Worm (Caenorhabditis elegans): Measurements from ENCODE around the gene cyk-3.

The cyk-3 gene

DNA sequence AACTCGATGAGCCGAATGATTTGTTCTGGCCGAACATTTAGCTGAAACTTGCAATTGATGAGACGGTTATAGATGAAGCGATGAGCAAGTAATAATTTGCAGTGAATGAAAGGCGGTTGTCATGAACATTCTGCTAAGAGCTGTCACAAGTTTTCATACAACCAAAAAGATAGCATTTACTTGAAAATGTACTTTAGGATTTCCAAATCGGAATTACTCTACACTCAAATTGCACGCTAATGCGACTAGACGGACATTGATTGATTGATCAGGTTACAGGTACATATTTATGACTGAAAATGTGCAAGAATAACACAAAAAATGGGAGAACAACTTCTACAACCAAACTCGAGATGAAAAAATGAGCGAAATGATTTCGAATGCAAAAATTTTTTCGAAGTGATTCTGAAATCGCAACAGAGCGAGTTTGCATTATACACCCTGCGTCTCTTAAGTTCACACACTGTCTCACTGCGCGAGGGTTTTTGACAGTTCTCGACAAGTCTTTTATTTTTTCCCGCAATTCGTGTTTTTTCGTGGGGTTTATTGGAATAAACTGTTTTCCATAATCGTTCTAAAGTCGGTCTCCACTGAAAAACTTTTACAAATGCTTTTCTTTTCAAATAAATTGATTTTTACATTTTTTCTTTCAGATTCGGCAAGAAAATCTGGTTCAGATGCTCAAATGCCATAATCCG is at the start of gene cyk-3, which contains the start of gene npp-10:
Gene cyk-3, plus strand, starts transcription at position 648 of the 698 bp plus-strand sequence.
Gene npp-10, minus strand, starts transcription at position 51 of the 698 bp plus-strand sequence.
- TF ChIP-seq tbx-11 (GFP tag; IDR thresholded peaks at IDR 0.05), result 0 out of 2 replicates have a peak, but pooled peaks have one; percentile 35
- TF ChIP-seq hmg-4 (GFP tag; optimal IDR thresholded peaks at IDR 0.05), result no peak
- no peak for TF ChIP-seq flt-1 (GFP tag; IDR thresholded peaks at IDR 0.05)
- no peak for TF ChIP-seq tbx-37 (GFP tag; conservative IDR thresholded peaks at IDR 0.05)
- TF ChIP-seq ceh-13 (GFP tag; optimal IDR thresholded peaks at IDR 0.05), result no peak
- no peak for TF ChIP-seq F13C5.2 (tag; optimal IDR thresholded peaks at IDR 0.05)
- TF ChIP-seq hmbx-1 (tag; optimal IDR thresholded peaks at IDR 0.05), result no peak

DNA sequence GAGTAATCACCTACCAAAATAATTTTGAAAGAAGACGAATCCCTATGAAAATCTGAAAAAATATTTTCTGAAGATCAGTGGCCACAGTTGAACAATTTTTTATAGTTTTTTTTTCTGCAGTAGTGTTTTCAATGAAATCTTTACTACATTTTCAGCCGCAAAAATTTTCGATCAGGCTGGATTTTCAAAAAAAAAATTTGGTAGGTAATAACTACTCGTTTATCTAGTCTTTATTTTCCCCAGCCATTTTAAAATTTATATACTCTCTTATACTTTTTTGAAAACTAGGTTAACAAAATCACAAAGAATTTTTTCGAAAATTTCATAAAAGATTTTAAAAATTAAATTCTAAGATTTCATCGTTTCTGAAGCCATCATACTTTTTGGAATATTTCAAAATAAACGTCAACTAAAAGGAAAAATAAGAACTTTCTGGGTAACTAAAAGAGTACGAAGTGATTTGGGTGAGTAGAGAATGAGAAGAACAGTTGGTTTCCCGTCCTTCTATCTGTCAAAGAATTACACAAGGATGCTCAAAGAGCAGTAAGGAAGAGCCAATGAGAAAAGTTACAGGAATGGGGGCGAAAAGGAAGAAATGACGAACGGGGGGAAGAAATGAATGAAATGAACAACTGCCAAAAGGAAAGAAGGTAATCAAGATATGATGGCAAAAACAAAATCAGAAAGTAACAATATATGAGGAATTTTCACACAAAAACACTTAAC is 44.8 kb upstream of the cyk-3 start, which contains the start of gene mlp-1:
Gene mlp-1, minus strand, starts transcription at position 51 of the 726 bp plus-strand sequence.
- TF ChIP-seq sea-1 (GFP tag; conservative IDR thresholded peaks at IDR 0.05) (no peak), hmg-4 (GFP tag; optimal IDR thresholded peaks at IDR 0.05) (no peak), F13C5.2 (tag; optimal IDR thresholded peaks at IDR 0.05) (no peak), ama-1 (optimal IDR thresholded peaks at IDR 0.05) (no peak), hmbx-1 (tag; optimal IDR thresholded peaks at IDR 0.05) (no peak), ets-7 (tag; optimal IDR thresholded peaks at IDR 0.05) (no peak), tra-4 (tag; optimal IDR thresholded peaks at IDR 0.05) (no peak), ceh-36 (tag; optimal IDR thresholded peaks at IDR 0.05) (no peak), ceh-13 (GFP tag; optimal IDR thresholded peaks at IDR 0.05) (no peak), tbx-11 (GFP tag; IDR thresholded peaks at IDR 0.05) (no peak), hnd-1 (tag; optimal IDR thresholded peaks at IDR 0.05) (no peak), tbx-37 (GFP tag; conservative IDR thresholded peaks at IDR 0.05) (no peak), B0310.2 (tag; optimal IDR thresholded peaks at IDR 0.05) (no peak), flt-1 (GFP tag; IDR thresholded peaks at IDR 0.05) (no peak), aly-1 (tag; optimal IDR thresholded peaks at IDR 0.05) (no peak), scrt-1 (GFP tag; IDR thresholded peaks at IDR 0.05) (no peak), pes-1 (GFP tag; IDR thresholded peaks at IDR 0.05) (no peak)

DNA sequence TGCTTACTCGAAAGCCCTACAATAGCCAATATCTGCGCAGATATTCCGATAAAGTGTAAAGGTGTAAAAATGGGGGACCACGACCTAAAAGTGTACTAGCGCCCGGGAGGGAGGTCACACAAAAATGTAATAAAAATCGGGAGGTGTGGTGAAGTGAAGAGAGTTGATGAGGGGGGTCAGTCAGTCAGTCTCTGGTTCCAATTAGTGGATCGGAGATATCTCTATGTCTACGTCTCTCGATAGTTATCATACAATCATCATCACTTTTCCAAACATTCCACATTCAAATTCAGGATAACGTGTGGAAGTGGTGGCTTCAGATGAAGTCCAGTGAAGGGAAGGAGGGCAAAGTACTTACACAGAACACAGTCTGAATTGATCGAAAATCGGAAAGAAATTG is 43.9 kb upstream of the cyk-3 start:
- TF ChIP-seq ceh-13 (GFP tag; optimal IDR thresholded peaks at IDR 0.05) (no peak), tbx-37 (GFP tag; conservative IDR thresholded peaks at IDR 0.05) (no peak), flt-1 (GFP tag; IDR thresholded peaks at IDR 0.05) (no peak), ets-7 (tag; optimal IDR thresholded peaks at IDR 0.05) (no peak), sea-1 (GFP tag; conservative IDR thresholded peaks at IDR 0.05) (no peak)

DNA sequence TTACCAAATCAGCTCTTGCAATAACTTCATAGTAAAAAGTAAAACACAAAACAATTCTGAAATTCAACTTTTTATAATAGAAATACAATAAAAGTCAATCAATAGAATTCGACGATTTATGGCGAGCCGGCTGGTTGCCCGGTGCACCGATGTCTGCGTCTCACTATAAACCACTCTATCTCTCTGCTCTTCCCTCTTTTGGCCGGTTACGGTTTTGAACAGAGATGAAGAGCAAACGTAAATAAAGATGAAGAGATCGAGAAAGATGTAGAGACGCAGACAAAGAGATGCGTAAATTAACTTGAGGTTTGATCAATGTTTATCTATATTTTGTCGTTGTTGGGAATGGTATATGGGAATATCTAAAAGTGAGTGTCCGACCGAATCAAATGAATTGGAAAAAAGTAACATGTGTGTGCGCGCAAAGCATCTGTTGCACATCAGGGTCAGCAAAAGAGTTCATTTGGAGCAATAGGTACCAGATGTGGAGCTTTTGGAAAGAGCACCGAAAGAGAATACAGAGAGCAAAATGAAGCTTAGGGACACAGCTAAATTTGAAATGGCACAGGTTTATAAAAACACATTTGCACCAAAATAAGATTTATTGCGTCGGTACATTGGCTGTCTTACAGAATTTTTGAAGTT is 39.6 kb upstream of the cyk-3 start:
- TF ChIP-seq hmbx-1 (tag; optimal IDR thresholded peaks at IDR 0.05) (no peak), hmg-4 (GFP tag; optimal IDR thresholded peaks at IDR 0.05) (peak; percentile 18), tra-4 (tag; optimal IDR thresholded peaks at IDR 0.05) (no peak), hnd-1 (tag; optimal IDR thresholded peaks at IDR 0.05) (no peak)

DNA sequence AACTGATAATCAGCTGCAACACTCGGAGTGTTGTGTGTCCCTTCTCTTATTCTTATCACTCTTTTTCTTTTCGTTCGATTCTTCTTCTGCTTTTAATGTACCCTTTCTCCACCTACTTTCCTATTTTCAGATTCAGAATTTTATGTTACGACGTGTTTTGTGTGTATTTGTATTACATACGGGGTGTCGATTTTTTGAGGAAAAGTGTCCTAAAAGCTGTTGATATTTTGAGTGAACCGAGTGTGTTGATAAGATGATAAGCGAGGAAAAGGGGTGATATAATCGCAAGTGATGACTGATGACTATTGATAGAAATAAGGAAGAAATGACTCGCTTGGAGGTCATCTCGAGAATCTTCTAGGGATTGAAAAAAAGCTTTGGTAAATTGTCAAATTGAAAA is 38.6 kb upstream of the cyk-3 start:
- TF ChIP-seq aly-1 (tag; optimal IDR thresholded peaks at IDR 0.05) (no peak), F13C5.2 (tag; optimal IDR thresholded peaks at IDR 0.05) (no peak), ets-7 (tag; optimal IDR thresholded peaks at IDR 0.05) (no peak)

DNA sequence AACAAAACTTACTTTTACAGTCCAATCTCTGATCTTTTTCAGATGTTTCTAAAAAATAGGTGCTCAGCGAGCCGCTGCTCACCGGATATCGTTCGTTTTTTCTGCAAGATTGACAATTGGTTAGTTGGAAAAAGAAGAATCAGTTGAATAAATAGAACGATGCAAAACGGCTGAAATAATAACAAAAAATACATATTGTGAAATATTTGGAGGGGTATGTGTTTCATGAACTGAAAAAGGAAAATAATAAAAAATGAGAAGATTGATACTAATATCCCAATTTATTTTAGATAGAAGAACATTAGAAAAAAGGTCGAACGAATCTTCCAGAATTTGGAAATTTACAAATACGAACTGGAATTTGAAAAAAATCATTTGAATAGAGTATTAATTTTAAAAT is 37.9 kb upstream of the cyk-3 start, which contains the start of gene frm-2:
Gene frm-2, minus strand, starts transcription at position 101 of the 400 bp plus-strand sequence.
- TF ChIP-seq F13C5.2 (tag; optimal IDR thresholded peaks at IDR 0.05) (no peak), ets-7 (tag; optimal IDR thresholded peaks at IDR 0.05) (no peak), scrt-1 (GFP tag; IDR thresholded peaks at IDR 0.05) (no peak), aly-1 (tag; optimal IDR thresholded peaks at IDR 0.05) (no peak), pes-1 (GFP tag; IDR thresholded peaks at IDR 0.05) (no peak), flt-1 (GFP tag; IDR thresholded peaks at IDR 0.05) (no peak), hnd-1 (tag; optimal IDR thresholded peaks at IDR 0.05) (no peak), hmg-4 (GFP tag; optimal IDR thresholded peaks at IDR 0.05) (no peak)

DNA sequence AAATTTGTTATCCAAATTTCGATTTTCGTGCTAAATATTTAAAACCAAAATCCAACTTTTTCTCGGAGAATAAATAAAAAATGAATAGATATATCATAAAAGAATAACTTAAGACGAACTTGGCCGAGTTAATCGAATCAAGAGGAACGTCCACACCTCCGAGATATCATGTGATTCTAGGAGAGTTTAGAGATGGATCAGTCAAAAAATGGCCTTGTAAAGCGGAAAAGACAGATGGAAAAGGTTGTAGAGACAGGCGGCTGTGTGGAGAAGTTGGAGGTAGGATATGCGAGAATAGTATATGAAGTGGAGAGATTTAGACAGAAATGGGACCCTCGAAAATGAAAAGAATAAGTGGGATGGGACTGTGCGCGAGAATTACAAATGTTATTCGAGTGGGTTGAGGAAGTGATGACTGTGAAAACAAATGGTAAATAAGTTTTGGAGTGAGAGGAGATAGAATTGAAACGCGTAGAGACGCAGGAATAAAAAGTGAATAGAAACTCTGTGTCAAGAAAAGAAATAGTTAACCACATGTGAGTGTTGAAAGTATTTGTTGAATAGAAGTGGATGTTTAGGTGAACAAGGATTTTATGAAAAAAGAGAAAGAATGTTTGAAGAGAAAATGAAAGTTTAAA is 37.1 kb upstream of the cyk-3 start:
- no peak for TF ChIP-seq hnd-1 (tag; optimal IDR thresholded peaks at IDR 0.05)
- no peak for TF ChIP-seq ama-1 (optimal IDR thresholded peaks at IDR 0.05)
- no peak for TF ChIP-seq tbx-11 (GFP tag; IDR thresholded peaks at IDR 0.05)
- TF ChIP-seq scrt-1 (GFP tag; IDR thresholded peaks at IDR 0.05), result no peak
- TF ChIP-seq tbx-37 (GFP tag; conservative IDR thresholded peaks at IDR 0.05), result no peak
- TF ChIP-seq pes-1 (GFP tag; IDR thresholded peaks at IDR 0.05), result no peak
- no peak for TF ChIP-seq sea-1 (GFP tag; conservative IDR thresholded peaks at IDR 0.05)
- no peak for TF ChIP-seq hmbx-1 (tag; optimal IDR thresholded peaks at IDR 0.05)
- no peak for TF ChIP-seq F13C5.2 (tag; optimal IDR thresholded peaks at IDR 0.05)
- no peak for TF ChIP-seq ceh-13 (GFP tag; optimal IDR thresholded peaks at IDR 0.05)
- no peak for TF ChIP-seq aly-1 (tag; optimal IDR thresholded peaks at IDR 0.05)

Measured in whole organism, early embryonic.